Fruit fly (Drosophila melanogaster) whole organism, embryonic: ENCODE results near the gene CG11263.

Experiments used
- C15 ChIP-seq: fragments of 200-800 bp; sonication (Bioruptor generic); IDR thresholded peaks from 3 replicates; pipeline ENCODE4 v1.3.6; 2022; ENCODE audit warnings: missing biosample characterization, missing genetic modification characterization
- CG10366 ChIP-seq: fragments of 200-800 bp; sonication (Bioruptor generic); IDR thresholded peaks from 2 replicates; pipeline ENCODE4 v1.3.6; 2022; ENCODE audit warnings: missing biosample characterization, missing genetic modification characterization
- CG10959 ChIP-seq: fragments of 200-800 bp; sonication (Bioruptor generic); IDR thresholded peaks from 2 replicates; pipeline ENCODE4 v1.3.6; 2022; ENCODE audit warnings: missing biosample characterization, missing genetic modification characterization
- CG10979 ChIP-seq: fragments of 200-800 bp; sonication (Bioruptor generic); optimal IDR thresholded peaks from 2 replicates; lab custom pipeline; 2018; ENCODE audit warnings: missing biosample characterization, mild to moderate bottlenecking, missing genetic modification characterization, moderate library complexity
- CG11504 ChIP-seq: fragments of 200-800 bp; sonication (Bioruptor generic); optimal IDR thresholded peaks from 3 replicates; lab custom pipeline; 2019; ENCODE audit warnings: missing biosample characterization, mild to moderate bottlenecking, missing genetic modification characterization, moderate library complexity
- CG12155 ChIP-seq: fragments of 200-800 bp; sonication (Bioruptor generic); optimal IDR thresholded peaks from 3 replicates; lab custom pipeline; 2016; ENCODE audit warnings: missing biosample characterization, missing genetic modification characterization
- CG12769 ChIP-seq: fragments of 200-800 bp; sonication (Bioruptor generic); optimal IDR thresholded peaks from 2 replicates; lab custom pipeline; 2019; ENCODE audit warnings: missing biosample characterization, mild to moderate bottlenecking, missing genetic modification characterization, moderate library complexity
- CG13424 ChIP-seq: fragments of 200-800 bp; sonication (Bioruptor generic); optimal IDR thresholded peaks from 2 replicates; lab custom pipeline; 2019; ENCODE audit warnings: missing biosample characterization, mild to moderate bottlenecking, missing genetic modification characterization, moderate library complexity
- CG18764 ChIP-seq: fragments of 200-800 bp; sonication (Bioruptor generic); optimal IDR thresholded peaks from 3 replicates; lab custom pipeline; 2016; ENCODE audit warnings: missing biosample characterization, missing genetic modification characterization
- CG2120 ChIP-seq: fragments of 200-800 bp; sonication (Bioruptor generic); optimal IDR thresholded peaks from 3 replicates; lab custom pipeline; 2016; ENCODE audit warnings: missing biosample characterization, missing genetic modification characterization
- CG2199 ChIP-seq: fragments of 200-800 bp; sonication (Bioruptor generic); IDR thresholded peaks from 3 replicates; pipeline ENCODE4 v1.3.6; 2022; ENCODE audit warnings: missing biosample characterization, missing genetic modification characterization
- CG2712 ChIP-seq: fragments of 200-800 bp; optimal IDR thresholded peaks from 3 replicates; lab custom pipeline; 2019; ENCODE audit warnings: missing biosample characterization, mild to moderate bottlenecking, missing genetic modification characterization, moderate library complexity
- CG2889 ChIP-seq: fragments of 200-800 bp; sonication (Bioruptor generic); IDR thresholded peaks from 3 replicates; pipeline ENCODE4 v1.3.6; 2022; ENCODE audit warnings: missing biosample characterization, missing genetic modification characterization
- CG30403 ChIP-seq: fragments of 200-800 bp; sonication (Bioruptor generic); optimal IDR thresholded peaks from 3 replicates; lab custom pipeline; 2016; ENCODE audit warnings: missing biosample characterization, missing genetic modification characterization
- CG31441 ChIP-seq: fragments of 200-800 bp; sonication (Bioruptor generic); IDR thresholded peaks from 2 replicates; pipeline ENCODE4 v1.3.6; 2022; ENCODE audit warnings: missing biosample characterization, missing genetic modification characterization
- CG4360 ChIP-seq: fragments of 200-800 bp; sonication (Bioruptor generic); IDR thresholded peaks from 2 replicates; pipeline ENCODE4 v1.3.6; 2022; ENCODE audit warnings: missing biosample characterization, missing genetic modification characterization
- CG4617 ChIP-seq: fragments of 200-800 bp; sonication (Bioruptor generic); optimal IDR thresholded peaks from 3 replicates; lab custom pipeline; 2016; ENCODE audit warnings: missing biosample characterization, missing genetic modification characterization, borderline replicate concordance
- CG7357 ChIP-seq: fragments of 200-800 bp; sonication (Bioruptor generic); IDR thresholded peaks from 3 replicates; pipeline ENCODE4 v1.3.6; 2022; ENCODE audit warnings: missing biosample characterization, missing genetic modification characterization
- CG7963 ChIP-seq: fragments of 200-800 bp; sonication (Bioruptor generic); IDR thresholded peaks from 3 replicates; pipeline ENCODE4 v1.3.6; 2022; ENCODE audit warnings: missing biosample characterization, missing genetic modification characterization; ENCODE audit not compliant: partially characterized antibody
- CG9817 ChIP-seq: fragments of 200-800 bp; sonication (Bioruptor generic); optimal IDR thresholded peaks from 2 replicates; lab custom pipeline; 2018; ENCODE audit warnings: missing biosample characterization, mild to moderate bottlenecking, missing genetic modification characterization, moderate library complexity
- Chrac-16 ChIP-seq: fragments of 200-800 bp; sonication (Bioruptor generic); optimal IDR thresholded peaks from 3 replicates; lab custom pipeline; 2016; ENCODE audit warnings: missing biosample characterization, missing genetic modification characterization
- Ets65A ChIP-seq: fragments of 200-800 bp; sonication (Bioruptor generic); peaks from one replicate; lab custom pipeline; 2016; ENCODE audit warnings: missing biosample characterization, missing genetic modification characterization
- Fer1 ChIP-seq: fragments of 200-800 bp; sonication (Bioruptor generic); optimal IDR thresholded peaks from 2 replicates; lab custom pipeline; 2017; ENCODE audit warnings: missing biosample characterization, mild to moderate bottlenecking, missing genetic modification characterization
- H2.0 ChIP-seq: fragments of 200-800 bp; sonication (Bioruptor generic); IDR thresholded peaks from 2 replicates; pipeline ENCODE4 v1.3.6; 2022; ENCODE audit warnings: missing biosample characterization, missing genetic modification characterization
- Jarid2 ChIP-seq: fragments of 200-800 bp; sonication (Bioruptor generic); optimal IDR thresholded peaks from 3 replicates; lab custom pipeline; 2017; ENCODE audit warnings: mild to moderate bottlenecking, missing biosample characterization, missing genetic modification reagents, missing genetic modification characterization
- Med ChIP-seq: fragments of 200-800 bp; sonication (Bioruptor generic); peaks from one replicate; lab custom pipeline; 2016; ENCODE audit warnings: missing biosample characterization, missing genetic modification characterization, mild to moderate bottlenecking, inconsistent platforms, moderate library complexity
- NfI ChIP-seq: fragments of 200-800 bp; sonication (Bioruptor generic); optimal IDR thresholded peaks from 3 replicates; lab custom pipeline; 2018; ENCODE audit warnings: missing biosample characterization, mild to moderate bottlenecking, missing genetic modification characterization, moderate library complexity
- Rfx ChIP-seq: fragments of 200-800 bp; sonication (Bioruptor generic); IDR thresholded peaks from 2 replicates; pipeline ENCODE4 v1.3.6; 2022; ENCODE audit warnings: missing biosample characterization, missing genetic modification characterization
- Sox102F ChIP-seq: fragments of 200-800 bp; sonication (Bioruptor generic); optimal IDR thresholded peaks from 2 replicates; lab custom pipeline; 2018; ENCODE audit warnings: missing biosample characterization, mild to moderate bottlenecking, missing genetic modification characterization, moderate library complexity
- abd-A ChIP-seq: fragments of 200-800 bp; sonication (Bioruptor generic); optimal IDR thresholded peaks from 3 replicates; lab custom pipeline; 2019; ENCODE audit warnings: missing biosample characterization, mild to moderate bottlenecking, missing genetic modification characterization, moderate library complexity
- danr ChIP-seq: fragments of 200-800 bp; sonication (Bioruptor generic); IDR thresholded peaks from 2 replicates; pipeline ENCODE4 v1.3.6; 2022; ENCODE audit warnings: missing biosample characterization, missing genetic modification characterization
- dpn ChIP-seq, 2 experiments: fragments of 200-800 bp; sonication (Bioruptor generic); optimal IDR thresholded peaks; 3 replicates each; lab custom pipeline; 2016; ENCODE audit warnings: missing biosample characterization in 2 of 2, missing genetic modification characterization in 2 of 2
- dysf ChIP-seq: fragments of 200-800 bp; sonication (Bioruptor generic); IDR thresholded peaks from 3 replicates; pipeline ENCODE4 v1.3.6; 2022; ENCODE audit warnings: missing biosample characterization, missing genetic modification characterization
- emc ChIP-seq: fragments of 200-800 bp; sonication (Bioruptor generic); optimal IDR thresholded peaks from 2 replicates; lab custom pipeline; 2016; ENCODE audit warnings: missing biosample characterization, missing genetic modification characterization
- fd102C ChIP-seq: fragments of 200-800 bp; sonication (Bioruptor generic); optimal IDR thresholded peaks from 2 replicates; lab custom pipeline; 2018; ENCODE audit warnings: missing biosample characterization, mild to moderate bottlenecking, missing genetic modification characterization, moderate library complexity
- fd3F ChIP-seq: fragments of 200-800 bp; sonication (Bioruptor generic); optimal IDR thresholded peaks from 2 replicates; lab custom pipeline; 2018; ENCODE audit warnings: missing biosample characterization, mild to moderate bottlenecking, missing genetic modification characterization, moderate library complexity
- fu2 ChIP-seq: fragments of 200-800 bp; sonication (Bioruptor generic); optimal IDR thresholded peaks from 2 replicates; lab custom pipeline; 2016; ENCODE audit warnings: missing biosample characterization, missing genetic modification characterization
- gem ChIP-seq: fragments of 200-800 bp; sonication (Bioruptor generic); optimal IDR thresholded peaks from 2 replicates; lab custom pipeline; 2019; ENCODE audit warnings: missing biosample characterization, mild to moderate bottlenecking, missing genetic modification characterization, moderate library complexity
- ham ChIP-seq: fragments of 200-800 bp; sonication (Bioruptor generic); IDR thresholded peaks from 2 replicates; pipeline ENCODE4 v1.3.6; 2022; ENCODE audit warnings: missing biosample characterization, missing genetic modification characterization
- hkb ChIP-seq, 2 experiments: fragments of 200-800 bp in 1 of 2; fragments of >200 bp in 1 of 2; sonication (Bioruptor generic) in 1 of 2; IDR thresholded peaks in 1 of 2; optimal IDR thresholded peaks in 1 of 2; 2 replicates each; pipeline versions ENCODE4 v1.3.6 to Lab custom; 2017 to 2022; ENCODE audit warnings: missing biosample characterization in 1 of 2, missing genetic modification characterization in 1 of 2
- kay ChIP-seq: fragments of 200-800 bp; sonication (Bioruptor generic); optimal IDR thresholded peaks from 2 replicates; lab custom pipeline; 2016; ENCODE audit warnings: missing biosample characterization, missing genetic modification characterization
- mam ChIP-seq: fragments of 200-800 bp; sonication (Bioruptor generic); optimal IDR thresholded peaks from 3 replicates; lab custom pipeline; 2016; ENCODE audit warnings: missing biosample characterization, missing genetic modification characterization
- oc ChIP-seq: fragments of 200-800 bp; sonication (Bioruptor generic); optimal IDR thresholded peaks from 2 replicates; lab custom pipeline; 2018; ENCODE audit warnings: missing biosample characterization, mild to moderate bottlenecking, missing genetic modification characterization, moderate library complexity
- pho ChIP-seq: fragments of 200-800 bp; sonication (Bioruptor generic); optimal IDR thresholded peaks from 2 replicates; lab custom pipeline; 2016; ENCODE audit warnings: missing biosample characterization, missing genetic modification characterization
- phol ChIP-seq: fragments of 200-800 bp; sonication (Bioruptor generic); optimal IDR thresholded peaks from 3 replicates; lab custom pipeline; 2018; ENCODE audit warnings: missing biosample characterization, mild to moderate bottlenecking, missing genetic modification characterization, moderate library complexity
- sisA ChIP-seq: fragments of 200-800 bp; sonication (Bioruptor generic); IDR thresholded peaks from 2 replicates; pipeline ENCODE4 v1.3.6; 2022; ENCODE audit warnings: missing biosample characterization, missing genetic modification characterization
- slbo ChIP-seq: fragments of 200-800 bp; sonication (Bioruptor generic); IDR thresholded peaks from 2 replicates; pipeline ENCODE4 v1.3.6; 2022; ENCODE audit warnings: missing biosample characterization, missing genetic modification characterization
- so ChIP-seq: fragments of 200-800 bp; sonication (Bioruptor generic); IDR thresholded peaks from 3 replicates; pipeline ENCODE4 v1.3.6; 2022; ENCODE audit warnings: missing biosample characterization, missing genetic modification characterization
- stc ChIP-seq: fragments of 200-800 bp; sonication (Bioruptor generic); IDR thresholded peaks from 2 replicates; pipeline ENCODE4 v1.3.6; 2022; ENCODE audit warnings: missing biosample characterization, missing genetic modification characterization
- zf30C ChIP-seq: fragments of 200-800 bp; sonication (Bioruptor generic); optimal IDR thresholded peaks from 3 replicates; lab custom pipeline; 2018; ENCODE audit warnings: missing biosample characterization, mild to moderate bottlenecking, missing genetic modification characterization

Gene CG11263

dm6 chr3L:13030055-13030634, 23.5 kb downstream of the CG11263 start (continued):
- peak; percentile 7 for TF ChIP-seq NfI (GFP tag; lab: Kevin White, UChicago)
- TF ChIP-seq phol (tag; lab: Kevin White, UChicago) = peak; percentile 10
- TF ChIP-seq CG9817 = peak; percentile 7
- peak; percentile 48; the same call in 1 of the 2 replicates for TF ChIP-seq CG31441
- peak; percentile 79 for TF ChIP-seq Ets65A (GFP tag; lab: Kevin White, UChicago)
- no peak for TF ChIP-seq CG2199 (GFP tag; lab: Robert Waterston, UW)
- TF ChIP-seq fd102C (GFP tag; lab: Kevin White, UChicago) = no peak
- TF ChIP-seq CG13424 (tag; lab: Kevin White, UChicago) = peak; percentile 30
- TF ChIP-seq so (GFP tag; lab: Robert Waterston, UW) = 0 out of 3 replicates have a peak, but pooled peaks have one; percentile 17
- no peak for TF ChIP-seq Fer1 (GFP tag; lab: Kevin White, UChicago)
- TF ChIP-seq CG2712 = peak; percentile 41
- peak; percentile 58; the same call in 1 of the 3 replicates for TF ChIP-seq dysf (GFP tag; lab: Robert Waterston, UW)
- no peak for TF ChIP-seq CG10366 (GFP tag; lab: Robert Waterston, UW)
- peak; percentile 61 for TF ChIP-seq Med
- TF ChIP-seq ham (GFP tag; lab: Robert Waterston, UW) = no peak
- TF ChIP-seq pho (GFP tag; lab: Kevin White, UChicago) = no peak
- peak; percentile 3 for TF ChIP-seq CG10979 (tag; lab: Kevin White, UChicago)
- no peak for TF ChIP-seq fd3F (GFP tag; lab: Kevin White, UChicago)
- TF ChIP-seq slbo = peak; percentile 22; the same call in 1 of the 2 replicates
- no peak for TF ChIP-seq mam (GFP tag; lab: Kevin White, UChicago)
- TF ChIP-seq hkb (optimal IDR thresholded peaks at IDR 0.05; lab: Kevin White, UChicago) = no peak
- TF ChIP-seq hkb (GFP tag; IDR thresholded peaks at IDR 0.05; lab: Robert Waterston, UW) = 0 out of 2 replicates have a peak, but pooled peaks have one; percentile 7
- peak; percentile 20 for TF ChIP-seq CG12769 (tag; lab: Kevin White, UChicago)
- no peak for TF ChIP-seq CG2889 (GFP tag; lab: Robert Waterston, UW)
- TF ChIP-seq Rfx (GFP tag; lab: Robert Waterston, UW) = peak; percentile 22; the same call in 1 of the 2 replicates
- TF ChIP-seq stc (GFP tag; lab: Robert Waterston, UW) = no peak
- TF ChIP-seq C15 (GFP tag; lab: Robert Waterston, UW) = no peak
- no peak for TF ChIP-seq CG18764
- TF ChIP-seq CG7357 (GFP tag; lab: Robert Waterston, UW) = no peak
- no peak for TF ChIP-seq Jarid2 (GFP tag; lab: Kevin White, UChicago)
- no peak for TF ChIP-seq CG12155 (GFP tag; lab: Kevin White, UChicago)
- TF ChIP-seq CG30403 (GFP tag; lab: Kevin White, UChicago) = peak; percentile 37
- TF ChIP-seq H2.0 (GFP tag; lab: Robert Waterston, UW) = no peak
- TF ChIP-seq danr = 0 out of 2 replicates have a peak, but pooled peaks have one; percentile 9
- no peak for TF ChIP-seq fu2 (GFP tag; lab: Kevin White, UChicago)
- TF ChIP-seq CG2120 = peak; percentile 22
- TF ChIP-seq gem (tag; lab: Kevin White, UChicago) = peak; percentile 53
- peak; percentile 12 for TF ChIP-seq Chrac-16 (GFP tag; lab: Kevin White, UChicago)
- peak in 1 of 2 experiments; percentile 2 for TF ChIP-seq dpn (GFP tag; optimal IDR thresholded peaks at IDR 0.05; lab: Kevin White, UChicago)
- peak; percentile 42 for TF ChIP-seq kay (GFP tag; lab: Kevin White, UChicago)
- TF ChIP-seq oc (tag; lab: Kevin White, UChicago) = peak; percentile 40
- TF ChIP-seq zf30C (GFP tag; lab: Kevin White, UChicago) = peak; percentile 33
- TF ChIP-seq abd-A (tag; lab: Kevin White, UChicago) = peak; percentile 37
- no peak for TF ChIP-seq CG4617 (GFP tag; lab: Kevin White, UChicago)
- peak; percentile 56 for TF ChIP-seq Sox102F (GFP tag; lab: Kevin White, UChicago)
- no peak for TF ChIP-seq sisA (GFP tag; lab: Robert Waterston, UW)
- TF ChIP-seq CG7963 (GFP tag; lab: Robert Waterston, UW) = no peak
- peak; percentile 61 for TF ChIP-seq CG11504 (tag; lab: Kevin White, UChicago)
- TF ChIP-seq CG10959 (GFP tag; lab: Robert Waterston, UW) = no peak
- no peak for TF ChIP-seq CG4360 (GFP tag; lab: Robert Waterston, UW)
- no peak for TF ChIP-seq emc (GFP tag; lab: Kevin White, UChicago)
